Fruit fly (Drosophila melanogaster) whole organism, embryonic: ENCODE data around the gene CG14625.

ENCODE experiments used
- C15 ChIP-seq: fragments of 200-800 bp; sonication (Bioruptor generic); IDR thresholded peaks from 3 replicates; pipeline ENCODE4 v1.3.6; 2022; ENCODE audit warnings: missing biosample characterization, missing genetic modification characterization
- CG10274 ChIP-seq: fragments of 200-800 bp; sonication (Bioruptor generic); optimal IDR thresholded peaks from 3 replicates; lab custom pipeline; 2017; ENCODE audit warnings: missing biosample characterization, mild to moderate bottlenecking, missing genetic modification characterization
- CG10321 ChIP-seq: fragments of 200-800 bp; sonication (Bioruptor generic); IDR thresholded peaks from 2 replicates; pipeline ENCODE4 v1.3.6; 2022; ENCODE audit warnings: missing biosample characterization, missing genetic modification characterization
- CG11456 ChIP-seq: fragments of 200-800 bp; sonication (Bioruptor generic); IDR thresholded peaks from 3 replicates; pipeline ENCODE4 v1.3.6; 2022; ENCODE audit warnings: missing biosample characterization, missing genetic modification characterization
- CG15479 ChIP-seq: fragments of 200-800 bp; sonication (Bioruptor generic); optimal IDR thresholded peaks from 3 replicates; lab custom pipeline; 2019; ENCODE audit warnings: missing biosample characterization, mild to moderate bottlenecking, missing genetic modification characterization, moderate library complexity
- CG16813 ChIP-seq: fragments of 200-800 bp; sonication (Bioruptor generic); IDR thresholded peaks from 3 replicates; pipeline ENCODE4 v1.3.6; 2022; ENCODE audit warnings: missing biosample characterization, missing genetic modification characterization; ENCODE audit not compliant: partially characterized antibody
- CG2116 ChIP-seq: fragments of 200-800 bp; sonication (Bioruptor generic); optimal IDR thresholded peaks from 3 replicates; lab custom pipeline; 2018; ENCODE audit warnings: missing biosample characterization, mild to moderate bottlenecking, missing genetic modification characterization
- CG3163 ChIP-seq: fragments of 200-800 bp; sonication (Bioruptor generic); optimal IDR thresholded peaks from 3 replicates; lab custom pipeline; 2016; ENCODE audit warnings: missing biosample characterization, missing genetic modification characterization
- CG34224 ChIP-seq: fragments of 200-800 bp; sonication (Bioruptor generic); IDR thresholded peaks from 3 replicates; pipeline ENCODE4 v1.3.6; 2022; ENCODE audit warnings: missing biosample characterization, missing genetic modification characterization; ENCODE audit not compliant: partially characterized antibody
- CG4360 ChIP-seq: fragments of 200-800 bp; sonication (Bioruptor generic); IDR thresholded peaks from 2 replicates; pipeline ENCODE4 v1.3.6; 2022; ENCODE audit warnings: missing biosample characterization, missing genetic modification characterization
- CG7745 ChIP-seq: fragments of 200-800 bp; sonication (Bioruptor generic); optimal IDR thresholded peaks from 2 replicates; lab custom pipeline; 2018; ENCODE audit warnings: missing biosample characterization, mild to moderate bottlenecking, missing genetic modification characterization, moderate library complexity
- CG8478 ChIP-seq: fragments of >200 bp; optimal IDR thresholded peaks from 2 replicates; lab custom pipeline; 2018
- CG8924 ChIP-seq: fragments of 200-800 bp; optimal IDR thresholded peaks from 3 replicates; lab custom pipeline; 2019; ENCODE audit warnings: missing biosample characterization, mild to moderate bottlenecking, missing genetic modification characterization, moderate library complexity
- CG9437 ChIP-seq: fragments of 200-800 bp; sonication (Bioruptor generic); optimal IDR thresholded peaks from 2 replicates; lab custom pipeline; 2018; ENCODE audit warnings: missing biosample characterization, mild to moderate bottlenecking, missing genetic modification characterization
- Dad ChIP-seq: fragments of 200-800 bp; sonication (Bioruptor generic); optimal IDR thresholded peaks from 3 replicates; lab custom pipeline; 2016; ENCODE audit warnings: missing biosample characterization, missing genetic modification characterization
- E2f2 ChIP-seq: fragments of 200-800 bp; sonication (Bioruptor generic); IDR thresholded peaks from 2 replicates; pipeline ENCODE4 v1.3.6; 2022; ENCODE audit warnings: missing biosample characterization, missing genetic modification characterization
- ERR ChIP-seq: fragments of 200-800 bp; sonication (Bioruptor generic); optimal IDR thresholded peaks from 2 replicates; lab custom pipeline; 2016; ENCODE audit warnings: missing biosample characterization, missing genetic modification characterization
- H2.0 ChIP-seq: fragments of 200-800 bp; sonication (Bioruptor generic); IDR thresholded peaks from 2 replicates; pipeline ENCODE4 v1.3.6; 2022; ENCODE audit warnings: missing biosample characterization, missing genetic modification characterization
- Hr3 ChIP-seq: fragments of 200-800 bp; sonication (Bioruptor generic); optimal IDR thresholded peaks from 3 replicates; lab custom pipeline; 2016; ENCODE audit warnings: missing biosample characterization, missing genetic modification characterization
- Hr39 ChIP-seq: fragments of >200 bp; optimal IDR thresholded peaks from 2 replicates; lab custom pipeline; 2017
- Med ChIP-seq: fragments of 200-800 bp; sonication (Bioruptor generic); peaks from one replicate; lab custom pipeline; 2016; ENCODE audit warnings: missing biosample characterization, missing genetic modification characterization, mild to moderate bottlenecking, inconsistent platforms, moderate library complexity
- Mrtf ChIP-seq: fragments of 200-800 bp; sonication (Bioruptor generic); IDR thresholded peaks from 3 replicates; pipeline ENCODE4 v1.3.6; 2022; ENCODE audit warnings: missing biosample characterization, missing genetic modification characterization
- Opbp ChIP-seq: fragments of 200-800 bp; sonication (Bioruptor generic); IDR thresholded peaks from 3 replicates; pipeline ENCODE4 v1.3.6; 2022; ENCODE audit warnings: missing biosample characterization, missing genetic modification characterization; ENCODE audit not compliant: partially characterized antibody
- PHDP ChIP-seq: fragments of 200-800 bp; sonication (Bioruptor generic); optimal IDR thresholded peaks from 3 replicates; lab custom pipeline; 2018; ENCODE audit warnings: missing biosample characterization, mild to moderate bottlenecking, missing genetic modification characterization, moderate library complexity
- Scr ChIP-seq: fragments of 200-800 bp; sonication (Bioruptor generic); IDR thresholded peaks from 2 replicates; pipeline ENCODE4 v1.3.6; 2022; ENCODE audit warnings: missing biosample characterization, missing genetic modification characterization; ENCODE audit not compliant: partially characterized antibody
- Ssrp ChIP-seq: fragments of 200-800 bp; sonication (Bioruptor generic); optimal IDR thresholded peaks from 2 replicates; lab custom pipeline; 2018; ENCODE audit warnings: missing biosample characterization, mild to moderate bottlenecking, missing genetic modification characterization, moderate library complexity
- chn ChIP-seq: fragments of 200-800 bp; sonication (Bioruptor generic); optimal IDR thresholded peaks from 2 replicates; lab custom pipeline; 2016; ENCODE audit warnings: missing biosample characterization, missing genetic modification characterization
- crc ChIP-seq: fragments of 200-800 bp; sonication (Bioruptor generic); optimal IDR thresholded peaks from 2 replicates; lab custom pipeline; 2016; ENCODE audit warnings: missing biosample characterization, missing genetic modification characterization
- crol ChIP-seq: fragments of 200-800 bp; sonication (Bioruptor generic); IDR thresholded peaks from 2 replicates; pipeline ENCODE4 v1.3.6; 2022; ENCODE audit warnings: missing biosample characterization, missing genetic modification characterization
- da ChIP-seq: fragments of 200-800 bp; sonication (Bioruptor generic); optimal IDR thresholded peaks from 2 replicates; lab custom pipeline; 2016; ENCODE audit warnings: missing biosample characterization, missing genetic modification characterization
- dan ChIP-seq: fragments of 200-800 bp; sonication (Bioruptor generic); IDR thresholded peaks from 2 replicates; pipeline ENCODE4 v1.3.6; 2022; ENCODE audit warnings: missing biosample characterization, missing genetic modification characterization
- dmrt99B ChIP-seq: fragments of 200-800 bp; sonication (Bioruptor generic); optimal IDR thresholded peaks from 2 replicates; lab custom pipeline; 2018; ENCODE audit warnings: missing biosample characterization, mild to moderate bottlenecking, missing genetic modification characterization, moderate library complexity
- emc ChIP-seq: fragments of 200-800 bp; sonication (Bioruptor generic); optimal IDR thresholded peaks from 2 replicates; lab custom pipeline; 2016; ENCODE audit warnings: missing biosample characterization, missing genetic modification characterization
- gro ChIP-seq: fragments of 200-800 bp; sonication (Bioruptor generic); optimal IDR thresholded peaks from 2 replicates; lab custom pipeline; 2016; ENCODE audit warnings: missing biosample characterization, missing genetic modification characterization
- kah ChIP-seq: fragments of 200-800 bp; sonication (Bioruptor generic); optimal IDR thresholded peaks from 2 replicates; lab custom pipeline; 2018; ENCODE audit warnings: missing biosample characterization, mild to moderate bottlenecking, missing genetic modification characterization
- lab ChIP-seq: fragments of 200-800 bp; sonication (Bioruptor generic); optimal IDR thresholded peaks from 3 replicates; lab custom pipeline; 2017; ENCODE audit warnings: missing biosample characterization, missing genetic modification characterization, mild to moderate bottlenecking, moderate library complexity, missing genetic modification reagents
- lov ChIP-seq, 2 experiments: fragments of 200-800 bp in 1 of 2; fragments of >200 bp in 1 of 2; sonication (Bioruptor generic) in 1 of 2; IDR thresholded peaks in 1 of 2; optimal IDR thresholded peaks in 1 of 2; 2 replicates in 1 of 2; 3 replicates in 1 of 2; pipeline versions ENCODE4 v1.3.6 to Lab custom; 2017 to 2022; ENCODE audit warnings: missing biosample characterization in 1 of 2, missing genetic modification characterization in 1 of 2
- maf-S ChIP-seq: fragments of 200-800 bp; sonication (Bioruptor generic); optimal IDR thresholded peaks from 2 replicates; lab custom pipeline; 2016; ENCODE audit warnings: missing biosample characterization, missing genetic modification characterization
- p53 ChIP-seq: fragments of 200-800 bp; sonication (Bioruptor generic); optimal IDR thresholded peaks from 2 replicates; lab custom pipeline; 2016; ENCODE audit warnings: missing biosample characterization, missing genetic modification characterization
- pita ChIP-seq: fragments of 200-800 bp; sonication (Bioruptor generic); optimal IDR thresholded peaks from 2 replicates; lab custom pipeline; 2017; ENCODE audit warnings: missing biosample characterization, mild to moderate bottlenecking, missing genetic modification characterization
- pzg ChIP-seq: fragments of 200-800 bp; sonication (Bioruptor generic); optimal IDR thresholded peaks from 3 replicates; lab custom pipeline; 2018; ENCODE audit warnings: missing biosample characterization, mild to moderate bottlenecking, missing genetic modification characterization, moderate library complexity
- ro ChIP-seq: fragments of 200-800 bp; sonication (Bioruptor generic); IDR thresholded peaks from 2 replicates; pipeline ENCODE4 v1.3.6; 2022; ENCODE audit warnings: missing biosample characterization, missing genetic modification characterization
- run ChIP-seq: fragments of 200-800 bp; sonication (Bioruptor generic); optimal IDR thresholded peaks from 3 replicates; lab custom pipeline; 2018; ENCODE audit warnings: missing biosample characterization, mild to moderate bottlenecking, missing genetic modification characterization
- slp2 ChIP-seq: fragments of 200-800 bp; sonication (Bioruptor generic); optimal IDR thresholded peaks from 2 replicates; lab custom pipeline; 2016; ENCODE audit warnings: missing biosample characterization, missing genetic modification characterization
- tna ChIP-seq: fragments of 200-800 bp; sonication (Bioruptor generic); IDR thresholded peaks from 2 replicates; pipeline ENCODE4 v1.3.6; 2022; ENCODE audit warnings: missing biosample characterization, missing genetic modification characterization; ENCODE audit not compliant: partially characterized antibody
- toy ChIP-seq: fragments of 200-800 bp; sonication (Bioruptor generic); IDR thresholded peaks from 2 replicates; pipeline ENCODE4 v1.3.6; 2022; ENCODE audit warnings: missing biosample characterization, missing genetic modification characterization
- unc-4 ChIP-seq: fragments of 200-800 bp; sonication (Bioruptor generic); IDR thresholded peaks from 2 replicates; pipeline ENCODE4 v1.3.6; 2022; ENCODE audit warnings: missing biosample characterization, missing genetic modification characterization; ENCODE audit not compliant: partially characterized antibody

Gene CG14625

DNA sequence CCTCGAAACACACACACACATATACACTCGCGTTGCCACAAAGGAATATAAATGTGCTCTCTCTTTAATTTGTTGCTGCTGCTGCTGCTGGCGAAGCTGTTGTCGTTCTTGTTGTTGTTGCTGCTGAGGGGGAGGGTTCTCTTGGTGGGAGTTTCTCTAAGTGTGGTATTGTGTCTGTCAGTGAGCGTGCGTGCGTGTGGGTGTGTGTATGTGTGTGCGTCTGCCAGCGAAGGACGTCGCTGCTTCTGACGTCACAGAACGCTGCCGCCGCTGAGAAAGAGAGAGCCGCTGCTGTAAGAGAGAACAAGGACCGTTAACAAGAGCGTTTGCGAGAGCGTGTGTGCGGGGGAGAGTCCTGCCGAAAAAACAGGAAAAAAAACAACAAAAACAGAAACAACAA is 34.6 kb downstream of the CG14625 start (continued):
- TF ChIP-seq Scr (GFP tag; lab: Robert Waterston, UW) (0 out of 2 replicates have a peak, but pooled peaks have one; percentile 8), Opbp (0 out of 3 replicates have a peak, but pooled peaks have one; percentile 11), CG10274 (GFP tag; lab: Kevin White, UChicago) (no peak), CG3163 (GFP tag; lab: Kevin White, UChicago) (peak; percentile 77), CG8924 (tag; lab: Kevin White, UChicago) (no peak), pzg (no peak), Hr3 (GFP tag; lab: Kevin White, UChicago) (no peak), lov (optimal IDR thresholded peaks at IDR 0.05; lab: Kevin White, UChicago) (no peak), lov (GFP tag; IDR thresholded peaks at IDR 0.05; lab: Robert Waterston, UW) (no peak), chn (GFP tag; lab: Kevin White, UChicago) (peak; percentile 58)
- TF ChIP-seq, all 482 proteins: peak for 18

DNA sequence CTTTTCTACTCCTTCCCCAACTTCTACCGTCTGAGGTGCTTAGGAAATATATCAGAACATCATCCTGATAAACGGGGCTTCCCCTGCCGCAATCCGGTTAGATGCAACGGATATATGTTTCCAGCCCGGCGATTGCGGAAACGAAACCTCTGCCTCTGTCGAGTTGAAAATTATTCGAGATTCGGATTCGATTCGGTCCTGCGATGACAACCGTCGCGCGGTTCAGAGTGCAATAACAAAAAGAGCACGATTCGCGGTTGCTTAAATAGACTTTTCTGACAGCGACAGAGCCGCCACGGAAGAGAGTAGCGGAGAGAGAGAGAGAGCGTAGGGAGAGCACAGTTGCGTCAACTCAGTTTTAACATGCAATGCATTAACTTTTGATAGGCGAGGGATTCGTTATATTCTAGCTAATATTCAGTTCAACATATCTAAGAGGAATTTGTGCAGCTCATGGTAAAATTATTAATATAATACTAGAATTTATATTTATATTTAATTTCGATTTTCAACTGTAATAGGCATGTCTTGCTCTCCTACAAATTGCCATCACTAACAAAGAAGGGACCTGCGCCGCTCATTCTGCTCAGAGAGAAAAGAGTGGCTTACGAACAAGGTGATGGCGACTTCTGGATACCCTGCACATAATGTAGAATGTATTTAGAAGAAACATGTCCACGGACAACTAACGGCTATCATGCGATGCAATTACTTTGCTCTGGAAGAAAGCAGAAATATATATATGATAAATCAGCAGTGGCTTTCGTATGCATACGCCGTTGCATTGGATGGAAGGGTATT is 35.7 kb downstream of the CG14625 start:
- TF ChIP-seq H2.0 (GFP tag; lab: Robert Waterston, UW), result peak; percentile 59
- TF ChIP-seq run (tag; lab: Kevin White, UChicago), result peak; percentile 48
- TF ChIP-seq CG2116 (GFP tag; lab: Kevin White, UChicago), result no peak
- TF ChIP-seq CG8478, result no peak
- TF ChIP-seq tna (GFP tag; lab: Robert Waterston, UW), result no peak
- peak; percentile 21 for TF ChIP-seq CG15479 (GFP tag; lab: Kevin White, UChicago)
- TF ChIP-seq dan (GFP tag; lab: Robert Waterston, UW), result peak; percentile 35; the same call in 1 of the 2 replicates
- TF ChIP-seq CG7745 (tag; lab: Kevin White, UChicago), result no peak
- TF ChIP-seq da (GFP tag; lab: Kevin White, UChicago), result peak; percentile 69
- TF ChIP-seq CG34224, result 0 out of 3 replicates have a peak, but pooled peaks have one; percentile 43
- peak; percentile 75 for TF ChIP-seq Dad (GFP tag; lab: Kevin White, UChicago)
- TF ChIP-seq CG10321 (GFP tag; lab: Robert Waterston, UW), result 0 out of 2 replicates have a peak, but pooled peaks have one; percentile 48
- peak; percentile 47; the same call in 1 of the 2 replicates for TF ChIP-seq unc-4
- TF ChIP-seq kah (GFP tag; lab: Kevin White, UChicago), result no peak
- no peak for TF ChIP-seq Hr39 (lab: Kevin White, UChicago)
- no peak for TF ChIP-seq pita (GFP tag; lab: Kevin White, UChicago)
- peak; percentile 34 for TF ChIP-seq maf-S
- TF ChIP-seq lab (GFP tag; lab: Kevin White, UChicago), result peak; percentile 79
- peak; percentile 85 for TF ChIP-seq PHDP (tag; lab: Kevin White, UChicago)
- TF ChIP-seq Ssrp (tag; lab: Kevin White, UChicago), result peak; percentile 83
- TF ChIP-seq p53 (GFP tag; lab: Kevin White, UChicago), result no peak
- TF ChIP-seq Mrtf (GFP tag; lab: Robert Waterston, UW), result peak; percentile 74
- no peak for TF ChIP-seq crol (GFP tag; lab: Robert Waterston, UW)
- TF ChIP-seq ERR, result no peak
- TF ChIP-seq dmrt99B, result peak; percentile 83
- TF ChIP-seq CG4360 (GFP tag; lab: Robert Waterston, UW), result peak; percentile 15; the same call in 1 of the 2 replicates
- peak; percentile 80 for TF ChIP-seq slp2
- peak; percentile 60; the same call in 1 of the 2 replicates for TF ChIP-seq ro (GFP tag; lab: Robert Waterston, UW)
- peak; percentile 51; the same call in 1 of the 3 replicates for TF ChIP-seq C15
- peak; percentile 35; the same call in 1 of the 2 replicates for TF ChIP-seq toy (GFP tag; lab: Robert Waterston, UW)
- TF ChIP-seq E2f2 (GFP tag; lab: Robert Waterston, UW), result peak; percentile 50; the same call in 1 of the 2 replicates
- peak; percentile 83 for TF ChIP-seq CG11456 (GFP tag; lab: Robert Waterston, UW)
- TF ChIP-seq CG9437, result peak; percentile 53
- TF ChIP-seq emc, result peak; percentile 34
- no peak; the same call in 2 of the 3 replicates for TF ChIP-seq CG16813 (GFP tag; lab: Robert Waterston, UW)
- TF ChIP-seq crc, result peak; percentile 37
- TF ChIP-seq Med, result peak; percentile 97
- TF ChIP-seq gro (GFP tag; lab: Kevin White, UChicago), result peak; percentile 48
